Fruit fly (Drosophila melanogaster) whole organism, embryonic: ENCODE results near the gene Sqor.

Source experiments
- ATbp ChIP-seq: fragments of 200-800 bp; sonication (Bioruptor generic); optimal IDR thresholded peaks from 2 replicates; lab custom pipeline; 2017; ENCODE audit warnings: missing biosample characterization, mild to moderate bottlenecking, missing genetic modification characterization, missing genetic modification reagents
- BEAF-32 ChIP-seq: fragments of 200-800 bp; sonication (Bioruptor generic); optimal IDR thresholded peaks from 3 replicates; lab custom pipeline; 2017; ENCODE audit warnings: missing biosample characterization, missing genetic modification characterization, mild to moderate bottlenecking, moderate library complexity, missing genetic modification reagents
- BtbVII ChIP-seq: fragments of 200-800 bp; sonication (Bioruptor generic); optimal IDR thresholded peaks from 3 replicates; lab custom pipeline; 2017; ENCODE audit warnings: missing biosample characterization, mild to moderate bottlenecking, missing genetic modification characterization
- Bteb2 ChIP-seq: fragments of 200-800 bp; sonication (Bioruptor generic); optimal IDR thresholded peaks from 2 replicates; lab custom pipeline; 2016; ENCODE audit warnings: missing biosample characterization, missing genetic modification characterization
- CG1024 ChIP-seq: fragments of 200-800 bp; sonication (Bioruptor generic); IDR thresholded peaks from 2 replicates; pipeline ENCODE4 v1.3.6; 2022; ENCODE audit warnings: missing biosample characterization, missing genetic modification characterization
- CG10462 ChIP-seq: fragments of 200-800 bp; sonication (Bioruptor generic); optimal IDR thresholded peaks from 2 replicates; lab custom pipeline; 2016; ENCODE audit warnings: missing biosample characterization, missing genetic modification characterization
- CG10543 ChIP-seq: fragments of 200-800 bp; sonication (Bioruptor generic); optimal IDR thresholded peaks from 3 replicates; lab custom pipeline; 2017; ENCODE audit warnings: missing biosample characterization, mild to moderate bottlenecking, missing genetic modification characterization, moderate library complexity
- CG10979 ChIP-seq: fragments of 200-800 bp; sonication (Bioruptor generic); optimal IDR thresholded peaks from 2 replicates; lab custom pipeline; 2018; ENCODE audit warnings: missing biosample characterization, mild to moderate bottlenecking, missing genetic modification characterization, moderate library complexity
- CG11723 ChIP-seq: fragments of 200-800 bp; sonication (Bioruptor generic); optimal IDR thresholded peaks from 2 replicates; lab custom pipeline; 2017; ENCODE audit warnings: missing biosample characterization, mild to moderate bottlenecking, missing genetic modification characterization
- CG12071 ChIP-seq: fragments of 200-800 bp; sonication (Bioruptor generic); optimal IDR thresholded peaks from 3 replicates; lab custom pipeline; 2018; ENCODE audit warnings: missing biosample characterization, mild to moderate bottlenecking, missing genetic modification characterization
- CG12236 ChIP-seq: fragments of 200-800 bp; sonication (Bioruptor generic); optimal IDR thresholded peaks from 2 replicates; lab custom pipeline; 2016; ENCODE audit warnings: missing biosample characterization, missing genetic modification characterization
- CG12659 ChIP-seq: fragments of 200-800 bp; sonication (Bioruptor generic); optimal IDR thresholded peaks from 3 replicates; lab custom pipeline; 2017; ENCODE audit warnings: mild to moderate bottlenecking, missing biosample characterization, missing genetic modification reagents, missing genetic modification characterization
- CG17186 ChIP-seq: fragments of 200-800 bp; sonication (Bioruptor generic); optimal IDR thresholded peaks from 3 replicates; lab custom pipeline; 2017; ENCODE audit warnings: missing biosample characterization, missing genetic modification reagents, missing genetic modification characterization
- CG3065 ChIP-seq: fragments of 200-800 bp; sonication (Bioruptor generic); optimal IDR thresholded peaks from 2 replicates; lab custom pipeline; 2016; ENCODE audit warnings: missing biosample characterization, missing genetic modification characterization
- CG32772 ChIP-seq: fragments of 200-800 bp; sonication (Bioruptor generic); IDR thresholded peaks from 2 replicates; pipeline ENCODE4 v1.3.6; 2022; ENCODE audit warnings: missing biosample characterization, missing genetic modification characterization
- CG4282 ChIP-seq: fragments of 200-800 bp; sonication (Bioruptor generic); optimal IDR thresholded peaks from 2 replicates; lab custom pipeline; 2016; ENCODE audit warnings: missing biosample characterization, missing genetic modification characterization
- CG5180 ChIP-seq: fragments of 200-800 bp; sonication (Bioruptor generic); optimal IDR thresholded peaks from 3 replicates; lab custom pipeline; 2017; ENCODE audit warnings: missing biosample characterization, missing genetic modification characterization, mild to moderate bottlenecking, moderate library complexity, missing genetic modification reagents
- CG6254 ChIP-seq: fragments of 200-800 bp; sonication (Bioruptor generic); optimal IDR thresholded peaks from 3 replicates; lab custom pipeline; 2017; ENCODE audit warnings: mild to moderate bottlenecking, missing biosample characterization, missing genetic modification reagents, missing genetic modification characterization
- CG6654 ChIP-seq: fragments of 200-800 bp; sonication (Bioruptor generic); optimal IDR thresholded peaks from 2 replicates; lab custom pipeline; 2017; ENCODE audit warnings: missing biosample characterization, mild to moderate bottlenecking, missing genetic modification characterization
- CG7987 ChIP-seq: fragments of 200-800 bp; sonication (Bioruptor generic); optimal IDR thresholded peaks from 2 replicates; lab custom pipeline; 2018; ENCODE audit warnings: missing biosample characterization, mild to moderate bottlenecking, missing genetic modification characterization, moderate library complexity
- Deaf1 ChIP-seq: fragments of 200-800 bp; optimal IDR thresholded peaks from 3 replicates; lab custom pipeline; 2019; ENCODE audit warnings: missing biosample characterization, mild to moderate bottlenecking, missing genetic modification characterization, moderate library complexity
- Dek ChIP-seq: fragments of 200-800 bp; sonication (Bioruptor generic); optimal IDR thresholded peaks from 3 replicates; lab custom pipeline; 2019; ENCODE audit warnings: missing biosample characterization, mild to moderate bottlenecking, missing genetic modification characterization, moderate library complexity
- GATAe ChIP-seq: fragments of 200-800 bp; sonication (Bioruptor generic); conservative IDR thresholded peaks from 2 replicates; pipeline ENCODE4 v1.3.6; 2022; ENCODE audit warnings: missing biosample characterization, missing genetic modification characterization
- Hand ChIP-seq: fragments of 200-800 bp; sonication (Bioruptor generic); optimal IDR thresholded peaks from 2 replicates; lab custom pipeline; 2017; ENCODE audit warnings: mild to moderate bottlenecking, missing biosample characterization, missing genetic modification reagents, missing genetic modification characterization
- Hmr ChIP-seq: fragments of 200-800 bp; sonication (Bioruptor generic); optimal IDR thresholded peaks from 3 replicates; lab custom pipeline; 2017; ENCODE audit warnings: mild to moderate bottlenecking, missing biosample characterization, missing genetic modification reagents, missing genetic modification characterization
- Hr78 ChIP-seq, 2 experiments: fragments of 200-800 bp in 1 of 2; fragments of >200 bp in 1 of 2; sonication (Bioruptor generic) in 1 of 2; optimal IDR thresholded peaks; 2 replicates each; lab custom pipeline; 2017 to 2019; ENCODE audit warnings: missing biosample characterization in 2 of 2, missing genetic modification characterization in 2 of 2, mild to moderate bottlenecking in 1 of 2, moderate library complexity in 1 of 2
- Meics ChIP-seq: fragments of 200-800 bp; sonication (Bioruptor generic); optimal IDR thresholded peaks from 2 replicates; lab custom pipeline; 2017; ENCODE audit warnings: missing biosample characterization, mild to moderate bottlenecking, missing genetic modification characterization
- Six4 ChIP-seq: fragments of 200-800 bp; sonication (Bioruptor generic); optimal IDR thresholded peaks from 2 replicates; lab custom pipeline; 2016; ENCODE audit warnings: missing biosample characterization, missing genetic modification characterization
- Sox100B ChIP-seq: fragments of 200-800 bp; sonication (Bioruptor generic); optimal IDR thresholded peaks from 3 replicates; lab custom pipeline; 2018; ENCODE audit warnings: missing biosample characterization, mild to moderate bottlenecking, missing genetic modification characterization
- Vsx1 ChIP-seq: fragments of 200-800 bp; sonication (Bioruptor generic); optimal IDR thresholded peaks from 2 replicates; lab custom pipeline; 2017; ENCODE audit warnings: missing biosample characterization, mild to moderate bottlenecking, missing genetic modification characterization, missing genetic modification reagents
- ara ChIP-seq: fragments of 200-800 bp; sonication (Bioruptor generic); IDR thresholded peaks from 2 replicates; pipeline ENCODE4 v1.3.6; 2022; ENCODE audit warnings: missing biosample characterization, missing genetic modification characterization
- ci ChIP-seq: fragments of 200-800 bp; sonication (Bioruptor generic); IDR thresholded peaks from 3 replicates; pipeline ENCODE4 v1.3.6; 2022; ENCODE audit warnings: missing biosample characterization, missing genetic modification characterization
- exex ChIP-seq: fragments of 200-800 bp; sonication (Bioruptor generic); optimal IDR thresholded peaks from 4 replicates; lab custom pipeline; 2018; ENCODE audit warnings: missing biosample characterization, mild to moderate bottlenecking, missing genetic modification characterization, moderate library complexity
- fu2 ChIP-seq: fragments of 200-800 bp; sonication (Bioruptor generic); optimal IDR thresholded peaks from 2 replicates; lab custom pipeline; 2016; ENCODE audit warnings: missing biosample characterization, missing genetic modification characterization
- gsb ChIP-seq: fragments of 200-800 bp; sonication (Bioruptor generic); IDR thresholded peaks from 2 replicates; pipeline ENCODE4 v1.3.6; 2022; ENCODE audit warnings: missing biosample characterization, missing genetic modification characterization
- hth ChIP-seq: fragments of >200 bp; optimal IDR thresholded peaks from 2 replicates; lab custom pipeline; 2017; ENCODE audit warnings: inconsistent platforms
- klu ChIP-seq: fragments of 200-800 bp; sonication (Bioruptor generic); IDR thresholded peaks from 2 replicates; pipeline ENCODE4 v1.3.6; 2022; ENCODE audit warnings: missing biosample characterization, missing genetic modification characterization
- lab ChIP-seq: fragments of 200-800 bp; sonication (Bioruptor generic); optimal IDR thresholded peaks from 3 replicates; lab custom pipeline; 2017; ENCODE audit warnings: missing biosample characterization, missing genetic modification characterization, mild to moderate bottlenecking, moderate library complexity, missing genetic modification reagents
- mirr ChIP-seq: fragments of 200-800 bp; sonication (Bioruptor generic); optimal IDR thresholded peaks from 3 replicates; lab custom pipeline; 2018; ENCODE audit warnings: missing biosample characterization, mild to moderate bottlenecking, missing genetic modification characterization
- schlank ChIP-seq: fragments of 200-800 bp; sonication (Bioruptor generic); optimal IDR thresholded peaks from 2 replicates; lab custom pipeline; 2018; ENCODE audit warnings: missing biosample characterization, mild to moderate bottlenecking, missing genetic modification characterization
- stwl ChIP-seq: fragments of 200-800 bp; sonication (Bioruptor generic); optimal IDR thresholded peaks from 3 replicates; lab custom pipeline; 2018; ENCODE audit warnings: missing biosample characterization, mild to moderate bottlenecking, missing genetic modification characterization, moderate library complexity

The Sqor gene

dm6 chr3L:4219291-4220228, 20.4 kb upstream of the Sqor start (continued):
- peak; percentile 3 for TF ChIP-seq stwl (tag; lab: Kevin White, UChicago)
- TF ChIP-seq ara (GFP tag; lab: Robert Waterston, UW) = 0 out of 2 replicates have a peak, but pooled peaks have one; percentile 24
- TF ChIP-seq CG11723 = no peak
- peak; percentile 99 for TF ChIP-seq exex (tag; lab: Kevin White, UChicago)
- TF ChIP-seq Bteb2 (GFP tag; lab: Kevin White, UChicago) = no peak
- TF ChIP-seq GATAe (GFP tag; lab: Robert Waterston, UW) = peak; percentile 65
- TF ChIP-seq BtbVII (GFP tag; lab: Kevin White, UChicago) = peak; percentile 22
- TF ChIP-seq CG12071 (GFP tag; lab: Kevin White, UChicago) = peak; percentile 33
- peak; percentile 70 for TF ChIP-seq CG10543 (GFP tag; lab: Kevin White, UChicago)
- TF ChIP-seq Six4 (GFP tag; lab: Kevin White, UChicago) = no peak
- TF ChIP-seq Deaf1 (tag; lab: Kevin White, UChicago) = peak; percentile 7
- TF ChIP-seq Vsx1 (GFP tag; lab: Kevin White, UChicago) = peak; percentile 72
- TF ChIP-seq Hr78 (GFP tag; optimal IDR thresholded peaks at IDR 0.05; lab: Kevin White, UChicago) = peak in 1 of 2 experiments; percentile 95
- no peak for TF ChIP-seq CG10462 (GFP tag; lab: Kevin White, UChicago)
- no peak for TF ChIP-seq gsb
- TF ChIP-seq CG12236 (GFP tag; lab: Kevin White, UChicago) = no peak
- TF ChIP-seq schlank (tag; lab: Kevin White, UChicago) = no peak
- no peak for TF ChIP-seq klu
- no peak for TF ChIP-seq Sox100B
- peak; percentile 42 for TF ChIP-seq CG5180
- TF ChIP-seq CG32772 (GFP tag; lab: Robert Waterston, UW) = peak; percentile 29; the same call in 1 of the 2 replicates
- TF ChIP-seq Hmr = peak; percentile 6
- TF ChIP-seq CG10979 (tag; lab: Kevin White, UChicago) = no peak
- peak; percentile 32 for TF ChIP-seq lab (GFP tag; lab: Kevin White, UChicago)
- TF ChIP-seq ci = peak; percentile 37; the same call in 1 of the 3 replicates
- no peak for TF ChIP-seq CG12659
- TF ChIP-seq CG3065 = no peak
- TF ChIP-seq CG1024 (GFP tag; lab: Robert Waterston, UW) = no peak
- TF ChIP-seq CG6654 (GFP tag; lab: Kevin White, UChicago) = peak; percentile 96
- no peak for TF ChIP-seq hth (lab: Kevin White, UChicago)
- TF ChIP-seq Hand (GFP tag; lab: Kevin White, UChicago) = no peak
- no peak for TF ChIP-seq CG17186 (GFP tag; lab: Kevin White, UChicago)
- TF ChIP-seq ATbp = peak; percentile 14
- no peak for TF ChIP-seq BEAF-32 (GFP tag; lab: Kevin White, UChicago)
- TF ChIP-seq CG6254 (GFP tag; lab: Kevin White, UChicago) = no peak
- TF ChIP-seq fu2 (GFP tag; lab: Kevin White, UChicago) = no peak
- TF ChIP-seq Dek (tag; lab: Kevin White, UChicago) = no peak
- TF ChIP-seq CG4282 (GFP tag; lab: Kevin White, UChicago) = no peak
- TF ChIP-seq Meics = no peak
- peak; percentile 92 for TF ChIP-seq CG7987 (GFP tag; lab: Kevin White, UChicago)
- TF ChIP-seq mirr = peak; percentile 84
